Fruit fly (Drosophila melanogaster): ENCODE results near the gene Sptr.
A peak's percentile ranks its signal among the peaks of the same experiment; 100 is the strongest.

Gene Sptr

DNA sequence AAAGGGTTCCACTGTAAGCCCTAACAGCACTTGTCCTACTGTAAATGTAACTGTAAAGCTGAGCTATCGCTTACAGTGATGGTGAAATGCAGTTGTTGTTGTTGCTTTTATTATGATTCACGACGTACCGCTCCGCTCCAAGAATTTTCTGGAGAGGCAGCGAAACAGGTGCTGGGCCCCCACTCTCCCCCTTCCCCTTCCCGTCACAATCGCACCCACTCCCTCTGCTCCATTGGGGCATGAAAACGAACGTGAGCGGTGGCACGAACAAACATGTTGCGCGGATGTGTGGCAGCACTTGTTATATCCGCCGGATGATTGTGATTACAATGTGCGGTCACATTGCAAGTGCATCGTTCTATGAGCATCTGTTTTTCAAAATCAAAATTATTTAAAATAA is 44.7 kb downstream of the Sptr start:
- no peak for TF ChIP-seq rgr (GFP tag; optimal IDR thresholded peaks at IDR 0.05)
- no peak for TF ChIP-seq CG9705 (GFP tag; optimal IDR thresholded peaks at IDR 0.05)
- TF ChIP-seq Jra (GFP tag; optimal IDR thresholded peaks at IDR 0.05): no peak
- TF ChIP-seq dsf (GFP tag; optimal IDR thresholded peaks at IDR 0.05; ENCODE audit: borderline replicate concordance): no peak
- TF ChIP-seq tai (GFP tag; optimal IDR thresholded peaks at IDR 0.05): no peak
- TF ChIP-seq OdsH (GFP tag; optimal IDR thresholded peaks at IDR 0.05): no peak
- no peak for TF ChIP-seq psq (GFP tag; optimal IDR thresholded peaks at IDR 0.05)
- no peak for TF ChIP-seq Vsx2 (GFP tag; optimal IDR thresholded peaks at IDR 0.05; ENCODE audit: partially characterized antibody)

DNA sequence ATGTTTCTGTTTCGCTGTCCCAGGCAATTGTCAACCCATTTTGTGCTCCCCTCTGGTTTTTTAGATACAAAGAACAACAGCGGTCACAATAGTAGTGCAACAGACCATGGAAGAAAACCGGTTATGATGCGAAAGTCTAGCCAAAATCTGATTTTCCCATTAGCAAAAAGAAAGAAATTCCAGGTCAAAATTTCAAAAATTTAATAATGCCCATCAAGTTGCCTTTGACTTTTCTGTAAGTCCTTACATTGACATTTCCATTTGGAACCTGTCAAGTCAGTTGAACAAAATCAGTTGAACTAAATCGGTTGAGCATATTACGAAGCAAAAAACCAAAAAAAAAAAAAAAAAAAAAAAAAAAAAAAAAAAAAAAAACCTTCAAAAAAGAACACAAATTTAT is 47.3 kb downstream of the Sptr start:
- no peak for TF ChIP-seq Hnf4 (GFP tag; optimal IDR thresholded peaks at IDR 0.05)
- no peak for TF ChIP-seq woc (GFP tag; optimal IDR thresholded peaks at IDR 0.05)
- TF ChIP-seq Mio (GFP tag; optimal IDR thresholded peaks at IDR 0.05): no peak
- no peak for TF ChIP-seq CG9705 (GFP tag; optimal IDR thresholded peaks at IDR 0.05)
- TF ChIP-seq Rel (GFP tag; optimal IDR thresholded peaks at IDR 0.05): no peak
- no peak for TF ChIP-seq Rel (tag; optimal IDR thresholded peaks at IDR 0.05)
- TF ChIP-seq Sp1 (GFP tag; optimal IDR thresholded peaks at IDR 0.05): no peak
- TF ChIP-seq dsf (GFP tag; optimal IDR thresholded peaks at IDR 0.05; ENCODE audit: borderline replicate concordance): no peak
- TF ChIP-seq N (GFP tag; optimal IDR thresholded peaks at IDR 0.05): no peak
- no peak for TF ChIP-seq Vsx2 (GFP tag; optimal IDR thresholded peaks at IDR 0.05; ENCODE audit: partially characterized antibody)
- no peak for TF ChIP-seq dmrt93B (GFP tag; optimal IDR thresholded peaks at IDR 0.05)
- TF ChIP-seq Myc (optimal IDR thresholded peaks at IDR 0.05): no peak

DNA sequence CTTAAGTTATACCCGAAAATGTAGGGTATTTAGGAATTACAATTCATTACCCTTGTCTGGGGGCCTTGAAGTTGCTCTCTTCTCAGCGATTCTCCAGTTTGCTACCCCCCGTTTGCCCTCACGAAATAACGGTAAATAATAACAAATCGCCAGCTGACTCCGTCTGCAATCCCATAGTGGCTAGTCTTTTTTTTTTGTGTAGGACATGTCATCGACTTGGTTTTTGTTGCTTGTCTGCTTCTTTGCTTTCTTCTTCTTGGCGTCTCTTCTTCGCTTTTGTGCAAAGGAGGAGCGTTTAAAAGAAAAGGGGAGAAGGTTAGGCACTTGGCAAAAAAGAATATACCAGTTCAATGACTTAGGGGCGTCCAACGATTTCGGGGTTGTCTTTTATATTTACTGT is 48.0 kb downstream of the Sptr start:
- TF ChIP-seq psq (GFP tag; optimal IDR thresholded peaks at IDR 0.05): peak; percentile 70
- TF ChIP-seq Mio (GFP tag; optimal IDR thresholded peaks at IDR 0.05): no peak
- TF ChIP-seq sv (GFP tag; optimal IDR thresholded peaks at IDR 0.05): no peak
- no peak for TF ChIP-seq woc (GFP tag; optimal IDR thresholded peaks at IDR 0.05)
- no peak for TF ChIP-seq dl (GFP tag; optimal IDR thresholded peaks at IDR 0.05; ENCODE audit: insufficient read depth in 1 of 2, partially characterized antibody in 2 of 2)
- no peak for TF ChIP-seq sage (GFP tag; optimal IDR thresholded peaks at IDR 0.05)

DNA sequence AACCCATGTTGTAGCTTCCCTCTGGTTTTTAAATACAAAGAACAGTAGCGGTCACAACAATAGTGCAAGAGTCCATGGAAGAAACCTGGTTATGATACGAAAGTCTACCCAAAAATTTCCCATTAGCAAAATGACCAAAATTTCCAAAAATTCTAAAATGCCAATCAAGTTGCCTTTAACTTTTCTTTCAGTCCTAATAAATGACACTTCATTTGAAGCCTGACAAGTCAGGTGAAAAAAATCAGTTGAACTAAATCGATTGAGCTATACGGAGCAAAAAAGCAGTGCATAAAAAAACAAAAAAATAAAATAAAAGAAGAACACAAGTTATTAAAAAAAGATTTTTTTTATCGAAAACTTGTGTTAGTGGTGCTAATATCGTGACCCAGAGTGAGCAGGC is 48.6 kb downstream of the Sptr start:
- no peak for TF ChIP-seq fru (GFP tag; optimal IDR thresholded peaks at IDR 0.05)
- no peak for TF ChIP-seq OdsH (GFP tag; optimal IDR thresholded peaks at IDR 0.05)
- no peak for TF ChIP-seq pan (optimal IDR thresholded peaks at IDR 0.05)
- TF ChIP-seq Rel (GFP tag; optimal IDR thresholded peaks at IDR 0.05): no peak
- no peak for TF ChIP-seq Rel (tag; optimal IDR thresholded peaks at IDR 0.05)
- TF ChIP-seq Dif (GFP tag; optimal IDR thresholded peaks at IDR 0.05; ENCODE audit: partially characterized antibody): no peak
- TF ChIP-seq GATAd (GFP tag; optimal IDR thresholded peaks at IDR 0.05): no peak
- no peak for TF ChIP-seq tai (GFP tag; optimal IDR thresholded peaks at IDR 0.05)
- TF ChIP-seq Hr83 (GFP tag; optimal IDR thresholded peaks at IDR 0.05; ENCODE audit: poor library complexity, severe bottlenecking): no peak
- TF ChIP-seq CrebA (GFP tag; optimal IDR thresholded peaks at IDR 0.05; ENCODE audit: borderline replicate concordance): no peak
- TF ChIP-seq Dfd (GFP tag; optimal IDR thresholded peaks at IDR 0.05): no peak
- TF ChIP-seq CG9705 (GFP tag; optimal IDR thresholded peaks at IDR 0.05): no peak
- no peak for TF ChIP-seq CG32264 (GFP tag; optimal IDR thresholded peaks at IDR 0.05)
- TF ChIP-seq ey (GFP tag; optimal IDR thresholded peaks at IDR 0.05): no peak
- no peak for TF ChIP-seq N (GFP tag; optimal IDR thresholded peaks at IDR 0.05)
- TF ChIP-seq brk (GFP tag; optimal IDR thresholded peaks at IDR 0.05): no peak
- no peak for TF ChIP-seq sage (GFP tag; optimal IDR thresholded peaks at IDR 0.05)
- TF ChIP-seq usp (GFP tag; optimal IDR thresholded peaks at IDR 0.05): no peak

DNA sequence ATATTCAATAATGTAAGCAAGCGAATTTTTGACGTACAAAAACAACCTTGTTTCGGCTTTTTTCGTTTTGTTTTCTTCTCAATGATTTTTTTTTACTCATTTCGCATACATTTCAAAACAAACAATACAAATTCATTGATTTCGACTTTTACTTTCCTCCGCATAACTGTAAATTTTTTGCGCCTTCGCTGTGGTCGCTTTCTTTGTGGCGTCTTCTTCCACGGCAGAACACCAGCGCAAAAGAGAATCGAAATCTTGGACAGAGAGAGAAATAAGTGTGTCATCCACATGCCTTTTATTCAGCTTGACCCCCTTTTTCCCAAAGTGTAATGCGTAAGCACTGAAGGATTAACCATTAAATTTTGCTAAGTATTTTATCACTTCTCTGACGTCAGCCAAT is 49.9 kb downstream of the Sptr start:
- no peak for TF ChIP-seq Jra (GFP tag; optimal IDR thresholded peaks at IDR 0.05)
- no peak for TF ChIP-seq dmrt93B (GFP tag; optimal IDR thresholded peaks at IDR 0.05)
- TF ChIP-seq OdsH (GFP tag; optimal IDR thresholded peaks at IDR 0.05): no peak
- TF ChIP-seq N (GFP tag; optimal IDR thresholded peaks at IDR 0.05): no peak
- TF ChIP-seq psq (GFP tag; optimal IDR thresholded peaks at IDR 0.05): peak; percentile 72
- no peak for TF ChIP-seq CG32264 (GFP tag; optimal IDR thresholded peaks at IDR 0.05)
- TF ChIP-seq Rel (GFP tag; optimal IDR thresholded peaks at IDR 0.05): no peak
- no peak for TF ChIP-seq Rel (tag; optimal IDR thresholded peaks at IDR 0.05)
- no peak for TF ChIP-seq Myc (optimal IDR thresholded peaks at IDR 0.05)
- no peak for TF ChIP-seq Sp1 (GFP tag; optimal IDR thresholded peaks at IDR 0.05)
- no peak for TF ChIP-seq jim (GFP tag; optimal IDR thresholded peaks at IDR 0.05)
- TF ChIP-seq br (GFP tag; optimal IDR thresholded peaks at IDR 0.05): no peak
- no peak for TF ChIP-seq CrebA (GFP tag; optimal IDR thresholded peaks at IDR 0.05; ENCODE audit: borderline replicate concordance)
- no peak for TF ChIP-seq h (GFP tag; optimal IDR thresholded peaks at IDR 0.05)
- TF ChIP-seq rgr (GFP tag; optimal IDR thresholded peaks at IDR 0.05): peak; percentile 12
- TF ChIP-seq fru (GFP tag; optimal IDR thresholded peaks at IDR 0.05): peak; percentile 2
- peak in 1 of 2 experiments; percentile 30 for TF ChIP-seq foxo (GFP tag; optimal IDR thresholded peaks at IDR 0.05)
